Worm (Caenorhabditis elegans) whole organism, L4/young adult: Measurements from ENCODE around the gene ZK228.13.

ENCODE experiments used
- W03F9.2 ChIP-seq: fragments of 150-350 bp; optimal IDR thresholded peaks from 2 replicates; lab custom pipeline; 2014; ENCODE audit warnings: missing biosample characterization, missing genetic modification characterization
- him-1 ChIP-seq: sonication (generic microtip); optimal IDR thresholded peaks from 2 replicates; lab custom pipeline; 2016; ENCODE audit warnings: missing genotype, missing genetic modification reagents, missing genetic modification characterization, missing compliant biosample characterization

DNA sequence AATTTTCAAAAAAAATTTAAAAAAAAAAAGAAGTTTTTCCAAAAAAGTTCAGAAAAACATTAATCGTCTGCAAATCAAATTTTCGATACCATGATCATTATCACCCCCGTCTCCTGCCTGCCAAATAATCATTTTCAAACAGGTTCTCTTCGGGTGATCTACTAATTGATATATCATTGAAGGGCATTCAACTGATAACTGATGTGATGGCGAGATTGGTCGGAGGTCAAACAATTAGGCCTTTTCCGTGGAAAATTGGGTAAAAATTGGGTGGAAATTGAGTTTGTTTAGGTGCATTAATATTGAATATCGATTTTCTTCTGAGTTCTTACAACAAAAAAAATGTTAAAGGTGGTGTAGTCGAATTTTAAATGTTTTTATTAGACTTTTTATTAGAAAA is 19.2 kb upstream of the ZK228.13 start, which contains the start of gene Y51A2D.18:
- TF ChIP-seq W03F9.2 (no peak), him-1 (no peak)
